Fruit fly (Drosophila melanogaster): ENCODE data around the gene CG4393.

DNA sequence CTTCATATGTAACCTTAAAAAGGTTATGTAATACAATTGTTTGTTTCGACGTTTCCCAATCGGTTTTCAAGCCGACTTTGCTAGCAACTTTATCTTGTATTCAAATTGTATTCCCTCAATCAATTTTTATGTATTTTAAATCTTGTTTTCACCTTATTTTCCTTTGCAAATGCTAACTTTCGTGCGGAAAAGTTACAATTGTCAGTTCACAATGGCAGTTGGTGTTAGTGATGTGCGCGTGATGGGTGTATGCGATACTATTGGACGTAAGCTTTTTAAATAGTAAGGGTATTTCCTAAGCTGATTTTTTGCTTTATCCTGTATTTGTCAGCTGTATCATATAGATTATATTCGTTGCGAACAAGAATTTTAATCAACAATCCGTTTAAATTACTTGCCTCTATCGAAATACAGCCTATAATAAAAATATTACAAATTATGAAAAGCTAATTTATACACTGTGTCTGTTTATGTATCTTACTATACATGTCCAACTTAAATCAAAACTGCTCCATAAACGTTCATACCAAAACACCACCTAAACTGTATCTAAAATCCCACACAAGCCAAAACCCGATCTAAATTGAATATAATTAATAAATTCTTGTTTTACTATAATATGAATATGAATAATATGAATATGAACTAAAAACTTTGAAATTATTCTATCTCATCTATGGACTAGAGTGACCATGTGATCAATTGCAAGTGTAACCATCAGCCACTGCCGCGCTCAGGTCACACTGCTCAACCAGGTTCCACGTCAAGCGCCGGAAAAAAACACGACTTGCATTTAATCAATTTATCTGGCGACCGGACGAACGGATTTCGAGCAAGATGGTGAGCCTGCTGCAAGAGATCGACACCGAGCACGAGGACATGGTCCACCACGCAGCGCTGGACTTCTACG lies 28.5 kb downstream of the CG4393 start, which contains the start of the genes ATPsynCF6 and Sec13:
- no peak for TF ChIP-seq Dll (optimal IDR thresholded peaks at IDR 0.05)
- no peak for TF ChIP-seq psq (optimal IDR thresholded peaks at IDR 0.05)
- TF ChIP-seq EcR (GFP tag; optimal IDR thresholded peaks at IDR 0.05): no peak
- no peak for TF ChIP-seq CG8478 (optimal IDR thresholded peaks at IDR 0.05)
- no peak for TF ChIP-seq usp (GFP tag; optimal IDR thresholded peaks at IDR 0.05)

Data from whole organism.